Worm (Caenorhabditis elegans) whole organism, L2 larva: ENCODE data around the gene F58G11.4.
A peak's percentile ranks its signal among the peaks of the same experiment; 100 is the strongest.

ENCODE experiments used
- C34F6.9 ChIP-seq: fragments of 150-350 bp; optimal IDR thresholded peaks from 2 replicates; lab custom pipeline; 2014; ENCODE audit warnings: missing biosample characterization, missing genetic modification characterization
- R02D3.7 ChIP-seq: fragments of 150-350 bp; optimal IDR thresholded peaks from 2 replicates; lab custom pipeline; 2014; ENCODE audit warnings: missing biosample characterization, missing genetic modification characterization
- Y55F3AM.14 ChIP-seq: fragments of 200-800 bp; sonication (Bioruptor generic); optimal IDR thresholded peaks from 2 replicates; lab custom pipeline; 2018; ENCODE audit warnings: mild to moderate bottlenecking, missing genetic modification characterization, missing compliant biosample characterization
- ZK546.5 ChIP-seq: sonication (generic microtip); optimal IDR thresholded peaks from 2 replicates; lab custom pipeline; 2017; ENCODE audit warnings: missing biosample characterization, missing genetic modification characterization
- alr-1 ChIP-seq: fragments of 150-350 bp; optimal IDR thresholded peaks from 2 replicates; lab custom pipeline; 2014; ENCODE audit warnings: missing biosample characterization, missing genetic modification characterization
- ama-1 ChIP-seq: fragments of 150-350 bp; optimal IDR thresholded peaks from 2 replicates; lab custom pipeline; 2018; ENCODE audit warnings: inconsistent platforms
- blmp-1 ChIP-seq: sonication (generic microtip); optimal IDR thresholded peaks from 2 replicates; lab custom pipeline; 2017; ENCODE audit warnings: missing genetic modification characterization, mild to moderate bottlenecking, missing compliant biosample characterization, antibody characterized with exemption, moderate library complexity; ENCODE audit not compliant: insufficient read depth
- ceh-16 ChIP-seq: fragments of 150-350 bp; optimal IDR thresholded peaks from 2 replicates; lab custom pipeline; 2014; ENCODE audit warnings: missing biosample characterization, missing genetic modification characterization
- crh-2 ChIP-seq: sonication (generic microtip); optimal IDR thresholded peaks from 2 replicates; lab custom pipeline; 2017; ENCODE audit warnings: missing biosample characterization, missing genetic modification characterization
- dmd-4 ChIP-seq: sonication (generic microtip); optimal IDR thresholded peaks from 2 replicates; lab custom pipeline; 2017; ENCODE audit warnings: missing biosample characterization, missing genetic modification characterization
- egl-27 ChIP-seq: sonication (generic microtip); optimal IDR thresholded peaks from 3 replicates; lab custom pipeline; 2017; ENCODE audit warnings: missing biosample characterization, missing genetic modification reagents, missing genetic modification characterization
- elt-3 ChIP-seq: sonication (generic microtip); optimal IDR thresholded peaks from 2 replicates; lab custom pipeline; 2017; ENCODE audit warnings: missing biosample characterization, missing genetic modification characterization
- fos-1 ChIP-seq: fragments of 150-350 bp; optimal IDR thresholded peaks from 2 replicates; lab custom pipeline; 2014; ENCODE audit warnings: missing biosample characterization, missing genetic modification characterization
- gmeb-1 ChIP-seq: fragments of 150-350 bp; optimal IDR thresholded peaks from 2 replicates; lab custom pipeline; 2014; ENCODE audit warnings: missing biosample characterization, missing genetic modification characterization
- lin-39 ChIP-seq: fragments of 150-350 bp; optimal IDR thresholded peaks from 2 replicates; lab custom pipeline; 2014; ENCODE audit warnings: missing biosample characterization, missing genetic modification reagents, missing genetic modification characterization
- lsy-2 ChIP-seq, 2 experiments: fragments of 150-350 bp in 1 of 2; sonication (generic microtip) in 1 of 2; optimal IDR thresholded peaks; 2 replicates each; lab custom pipeline; 2014 to 2017; ENCODE audit warnings: missing biosample characterization in 2 of 2, missing genetic modification characterization in 2 of 2
- mab-5 ChIP-seq: fragments of 150-350 bp; optimal IDR thresholded peaks from 2 replicates; lab custom pipeline; 2014; ENCODE audit warnings: missing biosample characterization, missing genetic modification characterization
- mbf-1 ChIP-seq: sonication (generic microtip); optimal IDR thresholded peaks from 2 replicates; lab custom pipeline; 2017; ENCODE audit warnings: missing biosample characterization, missing genetic modification characterization
- mdl-1 ChIP-seq, 2 experiments: fragments of 150-350 bp in 1 of 2; sonication (generic microtip) in 1 of 2; optimal IDR thresholded peaks; 2 replicates each; lab custom pipeline; 2017; ENCODE audit warnings: missing biosample characterization in 2 of 2, missing genetic modification characterization in 2 of 2
- nhr-10 ChIP-seq: sonication (generic microtip); optimal IDR thresholded peaks from 2 replicates; lab custom pipeline; 2017; ENCODE audit warnings: missing biosample characterization, missing genetic modification characterization
- nhr-11 ChIP-seq: fragments of 150-350 bp; optimal IDR thresholded peaks from 2 replicates; lab custom pipeline; 2014; ENCODE audit warnings: missing biosample characterization, missing genetic modification characterization
- nhr-12 ChIP-seq: fragments of 150-350 bp; optimal IDR thresholded peaks from 2 replicates; lab custom pipeline; 2014; ENCODE audit warnings: missing biosample characterization, missing genetic modification characterization
- nhr-129 ChIP-seq: fragments of 150-350 bp; optimal IDR thresholded peaks from 2 replicates; lab custom pipeline; 2014; ENCODE audit warnings: missing biosample characterization, missing genetic modification characterization
- nhr-21 ChIP-seq: fragments of 150-350 bp; optimal IDR thresholded peaks from 2 replicates; lab custom pipeline; 2014; ENCODE audit warnings: missing biosample characterization, missing genetic modification characterization
- nhr-237 ChIP-seq: fragments of 150-350 bp; optimal IDR thresholded peaks from 2 replicates; lab custom pipeline; 2014; ENCODE audit warnings: missing biosample characterization, missing genetic modification characterization
- nhr-25 ChIP-seq: fragments of 150-350 bp; sonication (generic microtip); optimal IDR thresholded peaks from 3 replicates; lab custom pipeline; 2014; ENCODE audit warnings: missing biosample characterization, missing genetic modification characterization
- nhr-6 ChIP-seq: fragments of 150-350 bp; optimal IDR thresholded peaks from 2 replicates; lab custom pipeline; 2014; ENCODE audit warnings: missing biosample characterization, missing genetic modification characterization
- nhr-77 ChIP-seq: fragments of 150-350 bp; optimal IDR thresholded peaks from 2 replicates; lab custom pipeline; 2014; ENCODE audit warnings: missing biosample characterization, missing genetic modification characterization
- peb-1 ChIP-seq: fragments of 150-350 bp; optimal IDR thresholded peaks from 2 replicates; lab custom pipeline; 2014; ENCODE audit warnings: missing biosample characterization, missing genetic modification characterization
- sem-4 ChIP-seq: fragments of 150-350 bp; optimal IDR thresholded peaks from 2 replicates; lab custom pipeline; 2014; ENCODE audit warnings: missing biosample characterization, missing genetic modification reagents, missing genetic modification characterization
- skn-1 ChIP-seq: sonication (generic microtip); optimal IDR thresholded peaks from 2 replicates; lab custom pipeline; 2017; ENCODE audit warnings: missing biosample characterization, missing genetic modification characterization
- sma-3 ChIP-seq: sonication (generic microtip); optimal IDR thresholded peaks from 2 replicates; lab custom pipeline; 2016; ENCODE audit warnings: missing genetic modification reagents, missing genetic modification characterization, missing compliant biosample characterization
- sma-9 ChIP-seq, 2 experiments: fragments of 150-350 bp in 1 of 2; sonication (generic microtip) in 1 of 2; optimal IDR thresholded peaks; 2 replicates each; lab custom pipeline; 2014 to 2016; ENCODE audit warnings: missing genetic modification characterization in 2 of 2, mild to moderate bottlenecking in 1 of 2, missing biosample characterization in 1 of 2, missing compliant biosample characterization in 1 of 2, missing genetic modification reagents in 1 of 2, moderate library complexity in 1 of 2
- snpc-4 ChIP-seq: fragments of 150-350 bp; optimal IDR thresholded peaks from 2 replicates; lab custom pipeline; 2014; ENCODE audit warnings: missing biosample characterization, missing genetic modification characterization
- unc-55 ChIP-seq: fragments of 150-350 bp; sonication (generic microtip); optimal IDR thresholded peaks from 3 replicates; lab custom pipeline; 2014; ENCODE audit warnings: missing biosample characterization, missing genetic modification reagents, missing genetic modification characterization
- unc-62 ChIP-seq: fragments of 150-350 bp; optimal IDR thresholded peaks from 2 replicates; lab custom pipeline; 2014; ENCODE audit warnings: missing biosample characterization, missing genetic modification reagents, missing genetic modification characterization
- zag-1 ChIP-seq: fragments of 150-350 bp; optimal IDR thresholded peaks from 2 replicates; lab custom pipeline; 2014; ENCODE audit warnings: missing biosample characterization, missing genetic modification characterization
- ztf-4 ChIP-seq: fragments of 150-350 bp; optimal IDR thresholded peaks from 2 replicates; lab custom pipeline; 2014; ENCODE audit warnings: missing biosample characterization, missing genetic modification characterization

F58G11.4 gene

DNA sequence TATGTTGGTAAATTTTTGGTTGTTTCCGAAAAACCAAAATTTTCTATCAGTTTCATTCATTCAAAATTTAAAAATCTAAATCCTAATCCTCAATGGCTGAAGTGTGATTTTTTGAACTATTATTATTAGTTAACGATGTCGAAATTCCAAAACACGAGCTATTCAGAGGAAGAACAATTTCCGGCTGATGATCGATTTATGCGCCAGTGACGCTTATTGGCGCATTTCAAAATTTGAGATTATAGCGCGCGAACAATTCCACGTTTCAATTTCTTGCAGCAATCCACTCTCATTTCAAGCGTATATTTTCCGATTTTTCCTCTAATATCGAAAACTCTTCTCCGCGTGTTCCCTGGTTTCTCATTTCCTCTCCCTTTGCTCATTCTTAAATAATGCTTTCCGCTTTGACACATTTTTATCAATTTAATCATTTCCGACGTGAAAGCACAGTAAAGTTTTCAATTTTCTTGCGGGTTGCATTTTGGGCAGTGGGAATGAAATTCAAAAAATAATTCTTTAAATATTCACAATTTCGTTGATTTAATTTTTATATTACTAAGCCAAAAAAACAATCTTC is 8.0 kb upstream of the F58G11.4 start (continued):
- TF ChIP-seq egl-27 (tag; lab: Kevin White, UChicago) = no peak
- TF ChIP-seq nhr-6 (tag; lab: Kevin White, UChicago) = no peak
- TF ChIP-seq snpc-4 (tag; lab: Kevin White, UChicago) = no peak
- TF ChIP-seq fos-1 (tag; lab: Kevin White, UChicago) = peak; percentile 36
- no peak for TF ChIP-seq nhr-77 (tag; lab: Kevin White, UChicago)
- no peak for TF ChIP-seq elt-3
- peak; percentile 10 for TF ChIP-seq sem-4 (tag; lab: Kevin White, UChicago)
- TF ChIP-seq ama-1 (lab: Kevin White, UChicago) = peak; percentile 27
- peak; percentile 26 for TF ChIP-seq C34F6.9 (tag; lab: Kevin White, UChicago)

- TF ChIP-seq nhr-237 (tag; lab: Kevin White, UChicago) (no peak), elt-3 (no peak), nhr-77 (tag; lab: Kevin White, UChicago) (no peak), mdl-1 (tag; optimal IDR thresholded peaks at IDR 0.05; lab: Kevin White, UChicago) (no peak), zag-1 (tag; lab: Kevin White, UChicago) (no peak), fos-1 (tag; lab: Kevin White, UChicago) (peak; percentile 40)
Observed at ce11 chrV:13665089-13665488, 7.3 kb upstream of the F58G11.4 start, which contains the start of gene rde-12. rde-12 (plus strand) TSS chrV:13665389.

ce11 chrV:13666460-13666859 is 5.9 kb upstream of the F58G11.4 start:
- no peak for TF ChIP-seq zag-1 (tag; lab: Kevin White, UChicago)
- no peak for TF ChIP-seq sem-4 (tag; lab: Kevin White, UChicago)
- no peak for TF ChIP-seq unc-62 (GFP tag; lab: Kevin White, UChicago)
- no peak for TF ChIP-seq mbf-1
- TF ChIP-seq mdl-1 (tag; optimal IDR thresholded peaks at IDR 0.05; lab: Kevin White, UChicago) = no peak
- no peak for TF ChIP-seq ztf-4 (tag; lab: Kevin White, UChicago)
- TF ChIP-seq, all 48 proteins: peak for 0

DNA sequence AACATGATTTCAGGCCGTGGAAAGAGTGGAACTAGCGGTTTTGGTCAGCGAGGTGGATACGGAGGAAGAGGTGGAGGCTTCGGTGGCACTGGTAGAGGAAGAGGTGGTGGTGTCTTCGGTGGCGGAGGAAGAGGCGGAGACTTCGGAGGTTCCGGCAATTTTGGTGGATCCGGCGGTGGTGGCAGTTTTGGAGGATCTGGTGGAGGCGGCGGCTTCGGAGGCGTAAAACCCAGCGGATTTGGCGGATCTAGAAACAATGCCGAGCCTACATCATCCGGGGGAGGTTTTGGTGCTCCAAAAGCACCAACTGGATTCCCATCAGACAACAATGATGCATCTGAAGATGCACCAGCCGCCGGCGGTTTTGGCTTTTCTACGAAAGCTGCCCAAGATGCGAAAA is 4.1 kb upstream of the F58G11.4 start:
- TF ChIP-seq peb-1 (no peak), ZK546.5 (tag; lab: Kevin White, UChicago) (no peak), ama-1 (lab: Kevin White, UChicago) (no peak), sma-3 (GFP tag; lab: Kevin White, UChicago) (no peak), nhr-237 (tag; lab: Kevin White, UChicago) (no peak), elt-3 (no peak), lsy-2 (tag; optimal IDR thresholded peaks at IDR 0.05; lab: Kevin White, UChicago) (no peak), nhr-6 (tag; lab: Kevin White, UChicago) (no peak), nhr-25 (no peak), unc-62 (GFP tag; lab: Kevin White, UChicago) (no peak), R02D3.7 (no peak), nhr-11 (tag; lab: Kevin White, UChicago) (no peak), mab-5 (no peak), alr-1 (tag; lab: Kevin White, UChicago) (no peak), lin-39 (no peak)

ce11 chrV:13669170-13669569 is 3.2 kb upstream of the F58G11.4 start:
- TF ChIP-seq Y55F3AM.14 = no peak
- TF ChIP-seq nhr-10 (tag; lab: Kevin White, UChicago) = no peak

DNA sequence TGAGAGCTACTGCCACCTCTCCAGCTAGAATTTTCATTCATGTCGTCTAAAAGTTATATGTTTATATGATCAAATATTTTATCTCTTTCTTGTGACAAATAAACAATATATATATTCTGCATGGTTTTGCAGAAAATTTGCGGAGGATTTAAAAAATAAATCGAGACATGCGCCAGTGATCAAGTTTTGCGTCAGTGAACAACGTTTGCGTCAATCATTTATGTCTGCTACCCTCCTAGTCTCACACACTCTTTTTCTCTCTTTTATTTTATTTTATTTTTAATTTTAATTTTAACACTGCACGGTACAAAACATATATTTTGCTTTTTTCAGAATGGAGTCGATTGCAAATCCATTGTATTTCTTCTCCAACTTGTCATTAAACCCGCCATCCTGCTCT is 6.2 kb downstream of the F58G11.4 start, which contains the start of the genes tag-65 and ccz-1:
Gene tag-65, minus strand, starts transcription at position 46 of the 400 bp plus-strand sequence.
Gene ccz-1, plus strand, starts transcription at position 334 of the 400 bp plus-strand sequence.
- TF ChIP-seq crh-2 (tag; lab: Kevin White, UChicago) (peak; percentile 88), nhr-129 (tag; lab: Kevin White, UChicago) (peak; percentile 59), nhr-77 (tag; lab: Kevin White, UChicago) (no peak), sma-3 (GFP tag; lab: Kevin White, UChicago) (peak; percentile 80), mdl-1 (tag; optimal IDR thresholded peaks at IDR 0.05; lab: Kevin White, UChicago) (peak in 1 of 2 experiments; percentile 54), R02D3.7 (peak; percentile 68), snpc-4 (tag; lab: Kevin White, UChicago) (peak; percentile 78), unc-55 (GFP tag; lab: Kevin White, UChicago) (peak; percentile 97), ZK546.5 (tag; lab: Kevin White, UChicago) (peak; percentile 24), mbf-1 (no peak), sma-9 (GFP tag; optimal IDR thresholded peaks at IDR 0.05; lab: Kevin White, UChicago) (peak; percentile 94), sma-9 (tag; optimal IDR thresholded peaks at IDR 0.05; lab: Kevin White, UChicago) (no peak), C34F6.9 (tag; lab: Kevin White, UChicago) (peak; percentile 97), dmd-4 (tag; lab: Kevin White, UChicago) (peak; percentile 33), nhr-21 (tag; lab: Kevin White, UChicago) (peak; percentile 87), nhr-10 (tag; lab: Kevin White, UChicago) (no peak), blmp-1 (tag; lab: Kevin White, UChicago) (peak; percentile 60), mab-5 (peak; percentile 90), nhr-25 (peak; percentile 90), Y55F3AM.14 (peak; percentile 38), gmeb-1 (tag; lab: Kevin White, UChicago) (peak; percentile 93), lin-39 (no peak), ztf-4 (tag; lab: Kevin White, UChicago) (no peak), sem-4 (tag; lab: Kevin White, UChicago) (peak; percentile 57), zag-1 (tag; lab: Kevin White, UChicago) (peak; percentile 41), nhr-237 (tag; lab: Kevin White, UChicago) (peak; percentile 64), ceh-16 (tag; lab: Kevin White, UChicago) (peak; percentile 27), fos-1 (tag; lab: Kevin White, UChicago) (peak; percentile 69), nhr-12 (tag; lab: Kevin White, UChicago) (no peak), skn-1 (tag; lab: Kevin White, UChicago) (no peak)
